Fruit fly (Drosophila melanogaster): ENCODE data around the gene CG32795.

The CG32795 gene

DNA sequence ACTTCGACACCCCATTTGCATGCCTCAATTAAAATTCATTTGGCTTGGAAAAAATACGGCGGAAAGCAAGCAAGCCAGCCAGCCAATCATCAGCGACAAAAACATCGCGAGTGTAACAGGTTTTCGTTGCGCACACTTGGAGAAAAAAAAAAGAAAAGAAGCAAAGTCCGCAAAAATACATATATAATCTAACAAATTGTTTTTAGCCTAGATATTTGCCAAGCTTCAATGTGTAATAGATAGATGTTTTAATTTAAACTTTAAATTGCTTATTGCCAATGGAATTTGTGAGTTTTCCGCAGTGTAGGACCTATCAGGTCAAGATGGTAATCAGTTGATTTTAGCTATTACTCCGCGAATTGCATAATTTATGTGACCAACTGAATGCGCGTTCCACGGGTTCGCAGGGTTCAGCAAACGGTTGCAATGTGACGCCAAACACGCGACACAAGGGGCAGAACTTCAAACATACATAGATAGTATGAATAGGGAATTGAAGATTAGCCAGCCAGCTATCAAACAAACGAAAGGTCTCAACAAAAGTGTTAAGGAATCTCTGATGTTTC lies 3.7 kb downstream of the CG32795 start (continued):
- TF ChIP-seq CG16813 (GFP tag; IDR thresholded peaks at IDR 0.05; ENCODE audit: partially characterized antibody) (no peak), CG4424 (GFP tag; optimal IDR thresholded peaks at IDR 0.05) (peak; percentile 89), CG32532 (GFP tag; IDR thresholded peaks at IDR 0.05) (peak; percentile 94), CG4404 (GFP tag; IDR thresholded peaks at IDR 0.05) (peak; percentile 76), Fer3 (tag; optimal IDR thresholded peaks at IDR 0.05) (peak; percentile 93), Taf1 (GFP tag; IDR thresholded peaks at IDR 0.05) (peak; percentile 76), onecut (GFP tag; IDR thresholded peaks at IDR 0.05) (peak; percentile 82), CG8924 (tag; optimal IDR thresholded peaks at IDR 0.05) (peak; percentile 50), Dp (GFP tag; optimal IDR thresholded peaks at IDR 0.05) (no peak), sim (GFP tag; IDR thresholded peaks at IDR 0.05) (0 out of 2 replicates have a peak, but pooled peaks have one; percentile 38), CG1647 (GFP tag; optimal IDR thresholded peaks at IDR 0.05) (peak; percentile 91), CG13287 (GFP tag; IDR thresholded peaks at IDR 0.05; ENCODE audit: partially characterized antibody) (no peak), dati (GFP tag; IDR thresholded peaks at IDR 0.05) (peak; percentile 64), CG1233 (GFP tag; optimal IDR thresholded peaks at IDR 0.05) (peak; percentile 84), maf-S (GFP tag; optimal IDR thresholded peaks at IDR 0.05) (peak; percentile 83), MBD-R2 (GFP tag; IDR thresholded peaks at IDR 0.05) (peak; percentile 80), CG17385 (GFP tag; optimal IDR thresholded peaks at IDR 0.05) (peak; percentile 81), CG9876 (GFP tag; optimal IDR thresholded peaks at IDR 0.05) (peak; percentile 81), br (optimal IDR thresholded peaks at IDR 0.05) (no peak), Jarid2 (GFP tag; optimal IDR thresholded peaks at IDR 0.05) (peak; percentile 64), CG2202 (tag; optimal IDR thresholded peaks at IDR 0.05) (peak; percentile 2), CG15514 (GFP tag; optimal IDR thresholded peaks at IDR 0.05) (peak; percentile 83), CG10267 (tag; optimal IDR thresholded peaks at IDR 0.05) (peak; percentile 70), CG7928 (GFP tag; optimal IDR thresholded peaks at IDR 0.05) (peak; percentile 49), CG3995 (GFP tag; optimal IDR thresholded peaks at IDR 0.05) (peak; percentile 67), shn (GFP tag; optimal IDR thresholded peaks at IDR 0.05) (peak; percentile 71), jumu (GFP tag; optimal IDR thresholded peaks at IDR 0.05) (peak; percentile 83), CG9797 (GFP tag; optimal IDR thresholded peaks at IDR 0.05) (no peak), E2f1 (GFP tag; IDR thresholded peaks at IDR 0.05) (peak; percentile 89), CG14050 (GFP tag; IDR thresholded peaks at IDR 0.05) (peak; percentile 89), NfI (GFP tag; optimal IDR thresholded peaks at IDR 0.05) (peak; percentile 80), CG10274 (GFP tag; optimal IDR thresholded peaks at IDR 0.05) (peak; percentile 73), twi (tag; optimal IDR thresholded peaks at IDR 0.05) (no peak), gcm (GFP tag; optimal IDR thresholded peaks at IDR 0.05) (peak; percentile 63), CG17912 (GFP tag; optimal IDR thresholded peaks at IDR 0.05) (no peak), mam (GFP tag; optimal IDR thresholded peaks at IDR 0.05) (peak; percentile 90), jing (GFP tag; optimal IDR thresholded peaks at IDR 0.05) (peak; percentile 71), esg (GFP tag; conservative IDR thresholded peaks at IDR 0.05) (peak; percentile 92), pfk (GFP tag; optimal IDR thresholded peaks at IDR 0.05) (no peak), pb (GFP tag; optimal IDR thresholded peaks at IDR 0.05) (peak; percentile 80), CG13894 (tag; optimal IDR thresholded peaks at IDR 0.05) (peak; percentile 74), h (optimal IDR thresholded peaks at IDR 0.05) (no peak), bsh (GFP tag; optimal IDR thresholded peaks at IDR 0.05) (peak in 1 of 2 experiments; percentile 81), NK7.1 (GFP tag; optimal IDR thresholded peaks at IDR 0.05) (peak; percentile 68), kay (GFP tag; optimal IDR thresholded peaks at IDR 0.05) (peak; percentile 62), CG8765 (GFP tag; IDR thresholded peaks at IDR 0.05) (peak; percentile 72; the same call in 1 of the 2 replicates), CG15011 (GFP tag; optimal IDR thresholded peaks at IDR 0.05) (peak; percentile 68), CG2120 (GFP tag; optimal IDR thresholded peaks at IDR 0.05) (peak; percentile 94), CG2889 (GFP tag; IDR thresholded peaks at IDR 0.05) (peak; percentile 92), cad (GFP tag; optimal IDR thresholded peaks at IDR 0.05) (no peak), Dfd (GFP tag; optimal IDR thresholded peaks at IDR 0.05) (no peak)

Data from whole organism, embryonic.